Worm (Caenorhabditis elegans) whole organism, early embryonic: ENCODE results near the gene F38A6.4.

Source experiments
- B0310.2 ChIP-seq: sonication (generic microtip); optimal IDR thresholded peaks from 2 replicates; lab custom pipeline; 2016; ENCODE audit warnings: mild to moderate bottlenecking, missing genetic modification characterization, missing compliant biosample characterization
- F13C5.2 ChIP-seq: sonication (generic microtip); optimal IDR thresholded peaks from 2 replicates; lab custom pipeline; 2017; ENCODE audit warnings: mild to moderate bottlenecking, missing genetic modification characterization, inconsistent platforms, missing compliant biosample characterization
- aly-1 ChIP-seq: sonication (generic microtip); optimal IDR thresholded peaks from 2 replicates; lab custom pipeline; 2016; ENCODE audit warnings: missing genetic modification characterization, missing compliant biosample characterization
- ama-1 ChIP-seq: fragments of 150-350 bp; optimal IDR thresholded peaks from 2 replicates; lab custom pipeline; 2014
- ets-7 ChIP-seq: sonication (generic microtip); optimal IDR thresholded peaks from 2 replicates; lab custom pipeline; 2016; ENCODE audit warnings: missing genotype, missing genetic modification characterization, missing compliant biosample characterization
- flt-1 ChIP-seq: fragments of 200-800 bp; sonication (Bioruptor generic); IDR thresholded peaks from 2 replicates; pipeline ENCODE4 v1.3.6; 2022; ENCODE audit warnings: missing genetic modification characterization, missing compliant biosample characterization
- hmbx-1 ChIP-seq: sonication (generic microtip); optimal IDR thresholded peaks from 2 replicates; lab custom pipeline; 2016; ENCODE audit warnings: mild to moderate bottlenecking, missing genetic modification characterization, missing compliant biosample characterization
- hmg-4 ChIP-seq: fragments of 200-800 bp; sonication (Bioruptor generic); optimal IDR thresholded peaks from 2 replicates; lab custom pipeline; 2018; ENCODE audit warnings: mild to moderate bottlenecking, missing genetic modification characterization, missing compliant biosample characterization
- hnd-1 ChIP-seq: sonication (generic microtip); optimal IDR thresholded peaks from 2 replicates; lab custom pipeline; 2016; ENCODE audit warnings: missing genetic modification characterization, missing compliant biosample characterization
- pes-1 ChIP-seq: fragments of 200-800 bp; sonication (Bioruptor generic); IDR thresholded peaks from 2 replicates; pipeline ENCODE4 v1.3.6; 2022; ENCODE audit warnings: missing genetic modification reagents, missing genetic modification characterization, missing compliant biosample characterization
- scrt-1 ChIP-seq: fragments of 200-800 bp; sonication (Bioruptor generic); IDR thresholded peaks from 2 replicates; pipeline ENCODE4 v1.3.6; 2022; ENCODE audit warnings: missing genetic modification characterization, missing compliant biosample characterization
- tbx-11 ChIP-seq: fragments of 200-800 bp; sonication (Bioruptor generic); IDR thresholded peaks from 2 replicates; pipeline ENCODE4 v1.3.6; 2022; ENCODE audit warnings: missing genetic modification characterization, missing compliant biosample characterization
- tbx-37 ChIP-seq: fragments of 200-800 bp; sonication (Bioruptor generic); conservative IDR thresholded peaks from 2 replicates; pipeline ENCODE4 v1.3.6; 2022; ENCODE audit warnings: missing genetic modification reagents, missing genetic modification characterization, missing compliant biosample characterization
- tra-4 ChIP-seq: sonication (generic microtip); optimal IDR thresholded peaks from 2 replicates; lab custom pipeline; 2017; ENCODE audit warnings: missing genetic modification characterization, missing compliant biosample characterization

- TF ChIP-seq tbx-37 (GFP tag; lab: Robert Waterston, UW) (no peak), B0310.2 (tag; lab: Kevin White, UChicago) (no peak), ama-1 (no peak), F13C5.2 (tag; lab: Kevin White, UChicago) (no peak), aly-1 (tag; lab: Kevin White, UChicago) (no peak), hmg-4 (GFP tag; lab: Kevin White, UChicago) (no peak), hmbx-1 (tag; lab: Kevin White, UChicago) (no peak), pes-1 (no peak), flt-1 (GFP tag; lab: Robert Waterston, UW) (no peak), ets-7 (tag; lab: Kevin White, UChicago) (no peak), tra-4 (tag; lab: Kevin White, UChicago) (no peak), hnd-1 (tag; lab: Kevin White, UChicago) (no peak), tbx-11 (no peak), scrt-1 (GFP tag; lab: Robert Waterston, UW) (no peak)
These were observed 26.1 kb downstream of the F38A6.4 start for ce11 chrV:20749098-20749497.
